Fruit fly (Drosophila melanogaster) whole organism, embryonic: Measurements from ENCODE around the gene Gfat2.

Experiments used
- Antp ChIP-seq: fragments of 200-800 bp; sonication (Bioruptor generic); optimal IDR thresholded peaks from 3 replicates; lab custom pipeline; 2016; ENCODE audit warnings: missing biosample characterization, missing genetic modification characterization
- CG11504 ChIP-seq: fragments of 200-800 bp; sonication (Bioruptor generic); optimal IDR thresholded peaks from 3 replicates; lab custom pipeline; 2019; ENCODE audit warnings: missing biosample characterization, mild to moderate bottlenecking, missing genetic modification characterization, moderate library complexity
- CG12769 ChIP-seq: fragments of 200-800 bp; sonication (Bioruptor generic); optimal IDR thresholded peaks from 2 replicates; lab custom pipeline; 2019; ENCODE audit warnings: missing biosample characterization, mild to moderate bottlenecking, missing genetic modification characterization, moderate library complexity
- CG12942 ChIP-seq: fragments of 200-800 bp; sonication (Bioruptor generic); optimal IDR thresholded peaks from 3 replicates; lab custom pipeline; 2016; ENCODE audit warnings: missing biosample characterization, missing genetic modification characterization
- CG1602 ChIP-seq: fragments of 200-800 bp; sonication (Bioruptor generic); optimal IDR thresholded peaks from 3 replicates; lab custom pipeline; 2016; ENCODE audit warnings: missing biosample characterization, missing genetic modification characterization
- CG17186 ChIP-seq: fragments of 200-800 bp; sonication (Bioruptor generic); optimal IDR thresholded peaks from 3 replicates; lab custom pipeline; 2017; ENCODE audit warnings: missing biosample characterization, missing genetic modification reagents, missing genetic modification characterization
- CG17328 ChIP-seq: fragments of 200-800 bp; sonication (Bioruptor generic); IDR thresholded peaks from 2 replicates; pipeline ENCODE4 v1.3.6; 2022; ENCODE audit warnings: missing biosample characterization, missing genetic modification characterization
- CG17361 ChIP-seq: fragments of 200-800 bp; sonication (Bioruptor generic); IDR thresholded peaks from 3 replicates; pipeline ENCODE4 v1.3.6; 2022; ENCODE audit warnings: missing biosample characterization, missing genetic modification characterization
- CG17829 ChIP-seq: fragments of 200-800 bp; optimal IDR thresholded peaks from 2 replicates; lab custom pipeline; 2019; ENCODE audit warnings: missing biosample characterization, mild to moderate bottlenecking, missing genetic modification characterization, moderate library complexity
- CG2875 ChIP-seq: fragments of 200-800 bp; sonication (Bioruptor generic); optimal IDR thresholded peaks from 2 replicates; lab custom pipeline; 2017; ENCODE audit warnings: missing biosample characterization, mild to moderate bottlenecking, missing genetic modification characterization, missing genetic modification reagents
- CG4424 ChIP-seq: fragments of 200-800 bp; sonication (Bioruptor generic); optimal IDR thresholded peaks from 3 replicates; lab custom pipeline; 2016; ENCODE audit warnings: missing biosample characterization, missing genetic modification characterization
- CG6791 ChIP-seq: fragments of 200-800 bp; sonication (Bioruptor generic); IDR thresholded peaks from 3 replicates; pipeline ENCODE4 v1.3.6; 2022; ENCODE audit warnings: missing biosample characterization, missing genetic modification characterization; ENCODE audit not compliant: partially characterized antibody
- CG6854 ChIP-seq: fragments of 200-800 bp; sonication (Bioruptor generic); optimal IDR thresholded peaks from 3 replicates; lab custom pipeline; 2017; ENCODE audit warnings: missing biosample characterization, mild to moderate bottlenecking, missing genetic modification characterization
- CG7839 ChIP-seq: fragments of 200-800 bp; sonication (Bioruptor generic); optimal IDR thresholded peaks from 3 replicates; lab custom pipeline; 2018; ENCODE audit warnings: missing biosample characterization, mild to moderate bottlenecking, missing genetic modification characterization, moderate library complexity
- CG7987 ChIP-seq: fragments of 200-800 bp; sonication (Bioruptor generic); optimal IDR thresholded peaks from 2 replicates; lab custom pipeline; 2018; ENCODE audit warnings: missing biosample characterization, mild to moderate bottlenecking, missing genetic modification characterization, moderate library complexity
- CG9437 ChIP-seq: fragments of 200-800 bp; sonication (Bioruptor generic); optimal IDR thresholded peaks from 2 replicates; lab custom pipeline; 2018; ENCODE audit warnings: missing biosample characterization, mild to moderate bottlenecking, missing genetic modification characterization
- CG9609 ChIP-seq: fragments of 200-800 bp; sonication (Bioruptor generic); optimal IDR thresholded peaks from 3 replicates; lab custom pipeline; 2016; ENCODE audit warnings: missing biosample characterization, missing genetic modification characterization
- CoRest ChIP-seq: fragments of 200-800 bp; sonication (Bioruptor generic); optimal IDR thresholded peaks from 3 replicates; lab custom pipeline; 2018; ENCODE audit warnings: missing biosample characterization, mild to moderate bottlenecking, missing genetic modification characterization, moderate library complexity
- Dfd ChIP-seq, 2 experiments: fragments of >200 bp; optimal IDR thresholded peaks; 2 replicates each; lab custom pipeline; 2017; ENCODE audit warnings: missing biosample characterization in 2 of 2, missing genetic modification characterization in 2 of 2
- Doc3 ChIP-seq: fragments of 200-800 bp; sonication (Bioruptor generic); IDR thresholded peaks from 3 replicates; pipeline ENCODE4 v1.3.6; 2022; ENCODE audit warnings: missing biosample characterization, missing genetic modification characterization; ENCODE audit not compliant: partially characterized antibody
- HLHmδ ChIP-seq: fragments of 200-800 bp; sonication (Bioruptor generic); optimal IDR thresholded peaks from 2 replicates; lab custom pipeline; 2018; ENCODE audit warnings: missing biosample characterization, mild to moderate bottlenecking, missing genetic modification characterization, moderate library complexity
- Hr3 ChIP-seq: fragments of 200-800 bp; sonication (Bioruptor generic); optimal IDR thresholded peaks from 3 replicates; lab custom pipeline; 2016; ENCODE audit warnings: missing biosample characterization, missing genetic modification characterization
- Hsf ChIP-seq: fragments of 200-800 bp; sonication (Bioruptor generic); optimal IDR thresholded peaks from 3 replicates; lab custom pipeline; 2016; ENCODE audit warnings: missing biosample characterization, missing genetic modification characterization
- Meics ChIP-seq: fragments of 200-800 bp; sonication (Bioruptor generic); optimal IDR thresholded peaks from 2 replicates; lab custom pipeline; 2017; ENCODE audit warnings: missing biosample characterization, mild to moderate bottlenecking, missing genetic modification characterization
- Neu2 ChIP-seq: fragments of 200-800 bp; sonication (Bioruptor generic); optimal IDR thresholded peaks from 3 replicates; lab custom pipeline; 2016; ENCODE audit warnings: missing biosample characterization, missing genetic modification characterization, borderline replicate concordance
- Opbp ChIP-seq: fragments of 200-800 bp; sonication (Bioruptor generic); IDR thresholded peaks from 3 replicates; pipeline ENCODE4 v1.3.6; 2022; ENCODE audit warnings: missing biosample characterization, missing genetic modification characterization; ENCODE audit not compliant: partially characterized antibody
- Sox100B ChIP-seq: fragments of 200-800 bp; sonication (Bioruptor generic); optimal IDR thresholded peaks from 3 replicates; lab custom pipeline; 2018; ENCODE audit warnings: missing biosample characterization, mild to moderate bottlenecking, missing genetic modification characterization
- Ssrp ChIP-seq: fragments of 200-800 bp; sonication (Bioruptor generic); optimal IDR thresholded peaks from 2 replicates; lab custom pipeline; 2018; ENCODE audit warnings: missing biosample characterization, mild to moderate bottlenecking, missing genetic modification characterization, moderate library complexity
- aop ChIP-seq: fragments of 200-800 bp; sonication (Bioruptor generic); IDR thresholded peaks from 2 replicates; pipeline ENCODE4 v1.3.6; 2022; ENCODE audit warnings: missing biosample characterization, missing genetic modification characterization
- ato ChIP-seq: fragments of 200-800 bp; sonication (Bioruptor generic); IDR thresholded peaks from 2 replicates; pipeline ENCODE4 v1.3.6; 2022; ENCODE audit warnings: missing biosample characterization, missing genetic modification characterization; ENCODE audit not compliant: partially characterized antibody
- cg ChIP-seq: fragments of 200-800 bp; sonication (Bioruptor generic); optimal IDR thresholded peaks from 3 replicates; lab custom pipeline; 2019; ENCODE audit warnings: missing biosample characterization, mild to moderate bottlenecking, missing genetic modification characterization, moderate library complexity
- da ChIP-seq: fragments of 200-800 bp; sonication (Bioruptor generic); optimal IDR thresholded peaks from 2 replicates; lab custom pipeline; 2016; ENCODE audit warnings: missing biosample characterization, missing genetic modification characterization
- dan ChIP-seq: fragments of 200-800 bp; sonication (Bioruptor generic); IDR thresholded peaks from 2 replicates; pipeline ENCODE4 v1.3.6; 2022; ENCODE audit warnings: missing biosample characterization, missing genetic modification characterization
- esg ChIP-seq: fragments of 200-800 bp; sonication (Bioruptor generic); conservative IDR thresholded peaks from 2 replicates; pipeline ENCODE4 v1.3.6; 2022; ENCODE audit warnings: missing biosample characterization, missing genetic modification characterization
- eve ChIP-seq, 2 experiments: fragments of >200 bp; optimal IDR thresholded peaks; 2 replicates each; lab custom pipeline; 2017; ENCODE audit warnings: missing biosample characterization in 2 of 2, missing genetic modification characterization in 2 of 2
- ewg ChIP-seq: fragments of 200-800 bp; sonication (Bioruptor generic); optimal IDR thresholded peaks from 3 replicates; lab custom pipeline; 2017; ENCODE audit warnings: mild to moderate bottlenecking, missing biosample characterization, missing genetic modification reagents, missing genetic modification characterization
- fd102C ChIP-seq: fragments of 200-800 bp; sonication (Bioruptor generic); optimal IDR thresholded peaks from 2 replicates; lab custom pipeline; 2018; ENCODE audit warnings: missing biosample characterization, mild to moderate bottlenecking, missing genetic modification characterization, moderate library complexity
- hbn ChIP-seq: fragments of 200-800 bp; sonication (Bioruptor generic); IDR thresholded peaks from 2 replicates; pipeline ENCODE4 v1.3.6; 2022; ENCODE audit warnings: missing biosample characterization, missing genetic modification characterization; ENCODE audit not compliant: partially characterized antibody
- jigr1 ChIP-seq: fragments of 200-800 bp; sonication (Bioruptor generic); IDR thresholded peaks from 3 replicates; pipeline ENCODE4 v1.3.6; 2022; ENCODE audit warnings: missing biosample characterization, missing genetic modification characterization
- kni ChIP-seq: fragments of 200-800 bp; sonication (Bioruptor generic); optimal IDR thresholded peaks from 3 replicates; lab custom pipeline; 2017; ENCODE audit warnings: mild to moderate bottlenecking, missing biosample characterization, missing genetic modification reagents, missing genetic modification characterization
- knrl ChIP-seq: fragments of 200-800 bp; sonication (Bioruptor generic); IDR thresholded peaks from 3 replicates; pipeline ENCODE4 v1.3.6; 2022; ENCODE audit warnings: missing biosample characterization, missing genetic modification characterization; ENCODE audit not compliant: partially characterized antibody
- lilli ChIP-seq: fragments of 200-800 bp; sonication (Bioruptor generic); optimal IDR thresholded peaks from 3 replicates; lab custom pipeline; 2016; ENCODE audit warnings: missing biosample characterization, missing genetic modification characterization
- nmo ChIP-seq: fragments of 200-800 bp; sonication (Bioruptor generic); optimal IDR thresholded peaks from 2 replicates; lab custom pipeline; 2018; ENCODE audit warnings: missing biosample characterization, mild to moderate bottlenecking, missing genetic modification characterization, moderate library complexity
- onecut ChIP-seq: fragments of 200-800 bp; sonication (Bioruptor generic); IDR thresholded peaks from 2 replicates; pipeline ENCODE4 v1.3.6; 2022; ENCODE audit warnings: missing biosample characterization, missing genetic modification characterization
- ro ChIP-seq: fragments of 200-800 bp; sonication (Bioruptor generic); IDR thresholded peaks from 2 replicates; pipeline ENCODE4 v1.3.6; 2022; ENCODE audit warnings: missing biosample characterization, missing genetic modification characterization
- sc ChIP-seq, 3 experiments: fragments of >200 bp in 2 of 3; fragments of 200-800 bp in 1 of 3; sonication (Bioruptor generic) in 1 of 3; optimal IDR thresholded peaks; 2 replicates in 2 of 3; 3 replicates in 1 of 3; lab custom pipeline; 2017; ENCODE audit warnings: mild to moderate bottlenecking in 1 of 3, missing biosample characterization in 1 of 3, missing genetic modification characterization in 1 of 3, missing genetic modification reagents in 1 of 3
- tio ChIP-seq: fragments of 200-800 bp; sonication (Bioruptor generic); optimal IDR thresholded peaks from 2 replicates; lab custom pipeline; 2017; ENCODE audit warnings: missing biosample characterization, missing genetic modification characterization, inconsistent platforms
- tna ChIP-seq: fragments of 200-800 bp; sonication (Bioruptor generic); IDR thresholded peaks from 2 replicates; pipeline ENCODE4 v1.3.6; 2022; ENCODE audit warnings: missing biosample characterization, missing genetic modification characterization; ENCODE audit not compliant: partially characterized antibody
- unc-4 ChIP-seq: fragments of 200-800 bp; sonication (Bioruptor generic); IDR thresholded peaks from 2 replicates; pipeline ENCODE4 v1.3.6; 2022; ENCODE audit warnings: missing biosample characterization, missing genetic modification characterization; ENCODE audit not compliant: partially characterized antibody

Gene Gfat2

dm6 chr3R:28345287-28345686 lies 5.7 kb upstream of the Gfat2 start (continued):
- TF ChIP-seq aop (GFP tag; lab: Robert Waterston, UW) (no peak), CG1602 (GFP tag; lab: Kevin White, UChicago) (no peak), knrl (GFP tag; lab: Robert Waterston, UW) (peak; percentile 48; the same call in 2 of the 3 replicates), Ssrp (tag; lab: Kevin White, UChicago) (peak; percentile 10), Hsf (GFP tag; lab: Kevin White, UChicago) (no peak), Hr3 (no peak), ro (GFP tag; lab: Robert Waterston, UW) (no peak), hbn (no peak), unc-4 (GFP tag; lab: Robert Waterston, UW) (no peak), Neu2 (no peak), Dfd (GFP tag; optimal IDR thresholded peaks at IDR 0.05; lab: Kevin White, UChicago) (no peak), CG17186 (GFP tag; lab: Kevin White, UChicago) (no peak), tio (GFP tag; lab: Kevin White, UChicago) (no peak), Opbp (GFP tag; lab: Robert Waterston, UW) (peak; percentile 10; the same call in 2 of the 3 replicates), lilli (GFP tag; lab: Kevin White, UChicago) (no peak), kni (GFP tag; lab: Kevin White, UChicago) (no peak), CoRest (tag; lab: Kevin White, UChicago) (peak; percentile 42), Doc3 (GFP tag; lab: Robert Waterston, UW) (no peak), CG17829 (tag; lab: Kevin White, UChicago) (peak; percentile 27), ewg (GFP tag; lab: Kevin White, UChicago) (peak; percentile 16), CG17361 (0 out of 3 replicates have a peak, but pooled peaks have one; percentile 32), CG12942 (GFP tag; lab: Kevin White, UChicago) (no peak), CG12769 (no peak), tna (GFP tag; lab: Robert Waterston, UW) (no peak), CG9609 (GFP tag; lab: Kevin White, UChicago) (no peak), ato (GFP tag; lab: Robert Waterston, UW) (0 out of 2 replicates have a peak, but pooled peaks have one; percentile 13), CG9437 (GFP tag; lab: Kevin White, UChicago) (no peak), CG2875 (GFP tag; lab: Kevin White, UChicago) (no peak), CG6791 (GFP tag; lab: Robert Waterston, UW) (peak; percentile 59; the same call in 2 of the 3 replicates), da (GFP tag; lab: Kevin White, UChicago) (no peak), CG6854 (GFP tag; lab: Kevin White, UChicago) (no peak), Sox100B (GFP tag; lab: Kevin White, UChicago) (no peak), CG11504 (tag; lab: Kevin White, UChicago) (peak; percentile 54), Meics (GFP tag; lab: Kevin White, UChicago) (no peak), cg (GFP tag; lab: Kevin White, UChicago) (no peak), fd102C (GFP tag; lab: Kevin White, UChicago) (no peak), CG7987 (GFP tag; lab: Kevin White, UChicago) (no peak), CG4424 (GFP tag; lab: Kevin White, UChicago) (peak; percentile 28), HLHmδ (GFP tag; lab: Kevin White, UChicago) (no peak), Antp (GFP tag; lab: Kevin White, UChicago) (no peak), eve (GFP tag; optimal IDR thresholded peaks at IDR 0.05; lab: Kevin White, UChicago) (no peak), dan (GFP tag; lab: Robert Waterston, UW) (no peak), sc (optimal IDR thresholded peaks at IDR 0.05; lab: Kevin White, UChicago) (no peak), sc (GFP tag; optimal IDR thresholded peaks at IDR 0.05; lab: Kevin White, UChicago) (no peak), jigr1 (no peak), CG17328 (GFP tag; lab: Robert Waterston, UW) (no peak), onecut (GFP tag; lab: Robert Waterston, UW) (no peak), esg (GFP tag; lab: Robert Waterston, UW) (no peak), nmo (GFP tag; lab: Kevin White, UChicago) (peak; percentile 32), CG7839 (tag; lab: Kevin White, UChicago) (peak; percentile 18)
